Worm (Caenorhabditis elegans): ENCODE results near the gene W07B8.4.

The W07B8.4 gene

ce11 chrV:1142251-1142650 is 10.5 kb upstream of the W07B8.4 start:
- TF ChIP-seq ref-1 (GFP tag; conservative IDR thresholded peaks at IDR 0.05) (no peak), klf-2 (GFP tag; conservative IDR thresholded peaks at IDR 0.05) (no peak), cog-1 (tag; optimal IDR thresholded peaks at IDR 0.05) (no peak), T22C8.4 (GFP tag; IDR thresholded peaks at IDR 0.05) (no peak), ztf-29 (GFP tag; IDR thresholded peaks at IDR 0.05) (no peak; the same call in 1 of the 2 replicates), med-1 (GFP tag; optimal IDR thresholded peaks at IDR 0.05; ENCODE audit: insufficient read depth) (no peak), ztf-23 (GFP tag; IDR thresholded peaks at IDR 0.05) (no peak), tab-1 (GFP tag; IDR thresholded peaks at IDR 0.05) (no peak), flt-1 (GFP tag; IDR thresholded peaks at IDR 0.05) (no peak)

DNA sequence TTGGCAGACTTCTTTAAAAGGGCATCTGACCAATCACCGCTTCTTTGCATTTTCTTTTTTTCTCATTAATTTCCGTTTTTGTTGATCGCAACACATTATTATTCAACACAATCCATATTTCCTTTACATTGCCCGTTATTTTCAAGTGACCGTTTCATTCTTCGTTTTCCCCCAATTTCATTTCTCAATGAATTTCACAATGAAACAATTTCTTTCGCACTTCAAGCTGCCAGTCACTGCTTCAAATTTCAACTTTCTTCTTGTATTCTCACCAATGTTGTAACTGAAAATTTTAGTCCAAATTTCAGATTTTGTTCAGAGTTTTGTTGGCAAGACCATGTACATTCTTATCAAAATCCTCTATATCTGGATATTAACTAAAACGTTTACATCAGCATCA is 9.7 kb upstream of the W07B8.4 start, which contains the start of gene cutl-22:
Gene cutl-22, plus strand, starts transcription at position 301 of the 400 bp plus-strand sequence.
- TF ChIP-seq ztf-23 (GFP tag; IDR thresholded peaks at IDR 0.05): no peak
- no peak for TF ChIP-seq klf-2 (GFP tag; conservative IDR thresholded peaks at IDR 0.05)
- TF ChIP-seq ztf-29 (GFP tag; IDR thresholded peaks at IDR 0.05): no peak

DNA sequence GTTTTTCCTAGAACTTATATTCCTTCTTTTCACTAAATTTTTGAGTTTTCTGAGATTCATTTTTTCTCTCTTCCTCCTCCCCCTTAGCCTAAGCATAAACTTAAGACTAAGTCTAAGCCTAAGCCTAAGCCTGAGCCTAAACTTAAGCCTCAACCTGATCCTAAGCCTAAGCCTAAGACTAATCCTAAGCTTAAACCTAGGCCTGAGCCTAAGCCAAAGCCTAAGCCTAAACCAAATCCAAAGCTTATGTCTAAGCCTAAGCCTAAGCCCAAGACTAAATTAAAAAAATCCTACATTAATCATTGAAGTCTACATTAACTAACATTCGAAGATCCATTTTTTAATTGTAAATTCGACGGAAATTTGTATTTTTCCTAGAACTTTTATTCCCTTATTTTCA is 9.1 kb upstream of the W07B8.4 start:
- no peak for TF ChIP-seq klf-2 (GFP tag; conservative IDR thresholded peaks at IDR 0.05)
- no peak for TF ChIP-seq cog-1 (tag; optimal IDR thresholded peaks at IDR 0.05)
- no peak for TF ChIP-seq ztf-23 (GFP tag; IDR thresholded peaks at IDR 0.05)
- TF ChIP-seq ref-1 (GFP tag; conservative IDR thresholded peaks at IDR 0.05): no peak
- TF ChIP-seq ztf-29 (GFP tag; IDR thresholded peaks at IDR 0.05): no peak
- no peak for TF ChIP-seq T22C8.4 (GFP tag; IDR thresholded peaks at IDR 0.05)
- no peak for TF ChIP-seq med-1 (GFP tag; optimal IDR thresholded peaks at IDR 0.05; ENCODE audit: insufficient read depth)
- TF ChIP-seq tab-1 (GFP tag; IDR thresholded peaks at IDR 0.05): no peak
- no peak for TF ChIP-seq flt-1 (GFP tag; IDR thresholded peaks at IDR 0.05)

DNA sequence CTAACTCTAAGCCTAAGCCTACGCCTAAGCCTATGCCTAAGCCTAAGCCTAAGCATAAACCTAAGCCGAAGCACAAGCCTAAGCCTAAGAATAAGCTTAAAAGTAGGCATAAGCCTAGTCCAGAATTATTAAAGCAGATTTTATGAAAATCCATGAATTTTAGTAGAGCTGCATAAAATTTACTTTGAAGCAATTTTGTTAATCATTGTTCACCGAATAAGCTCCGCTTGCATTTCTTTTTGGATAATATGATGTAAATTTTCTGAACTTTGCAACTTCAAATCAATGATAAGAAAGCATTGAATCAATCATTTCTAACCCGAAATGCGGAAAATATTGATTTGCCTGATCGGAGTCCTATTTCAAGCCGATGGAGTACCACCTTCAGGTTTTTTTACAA is 2.6 kb upstream of the W07B8.4 start, which contains the start of gene cpr-8:
Gene cpr-8, plus strand, starts transcription at position 301 of the 400 bp plus-strand sequence.
- TF ChIP-seq med-1 (GFP tag; optimal IDR thresholded peaks at IDR 0.05; ENCODE audit: insufficient read depth): no peak
- TF ChIP-seq ztf-29 (GFP tag; IDR thresholded peaks at IDR 0.05): no peak
- TF ChIP-seq flt-1 (GFP tag; IDR thresholded peaks at IDR 0.05): no peak
- no peak for TF ChIP-seq klf-2 (GFP tag; conservative IDR thresholded peaks at IDR 0.05)
- no peak for TF ChIP-seq cog-1 (tag; optimal IDR thresholded peaks at IDR 0.05)
- TF ChIP-seq ref-1 (GFP tag; conservative IDR thresholded peaks at IDR 0.05): no peak
- TF ChIP-seq T22C8.4 (GFP tag; IDR thresholded peaks at IDR 0.05): no peak
- TF ChIP-seq ztf-23 (GFP tag; IDR thresholded peaks at IDR 0.05): no peak
- no peak for TF ChIP-seq tab-1 (GFP tag; IDR thresholded peaks at IDR 0.05)

DNA sequence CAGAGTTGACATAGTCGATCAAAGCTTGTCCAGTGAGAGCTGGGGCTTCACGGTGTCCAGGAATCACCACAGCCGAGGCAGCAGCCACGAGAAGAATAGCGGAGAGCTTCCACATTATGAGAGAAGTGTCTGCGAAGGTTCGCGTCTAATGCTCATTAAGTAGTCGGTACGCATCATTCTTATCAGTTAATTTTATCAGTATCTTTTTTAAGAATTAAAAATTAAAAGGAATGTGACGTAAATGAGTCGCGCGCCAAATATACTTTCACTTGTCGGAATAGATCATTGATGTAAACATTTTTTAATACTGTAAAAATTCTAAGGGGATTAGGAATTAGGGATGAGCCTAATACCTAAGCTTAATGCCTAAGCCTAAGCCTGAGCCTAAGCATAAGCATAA is 2.1 kb upstream of the W07B8.4 start, which contains the start of gene cpr-5:
Gene cpr-5, minus strand, starts transcription at position 197 of the 400 bp plus-strand sequence.
- TF ChIP-seq flt-1 (GFP tag; IDR thresholded peaks at IDR 0.05) (no peak), med-1 (GFP tag; optimal IDR thresholded peaks at IDR 0.05; ENCODE audit: insufficient read depth) (no peak), ztf-23 (GFP tag; IDR thresholded peaks at IDR 0.05) (no peak), ref-1 (GFP tag; conservative IDR thresholded peaks at IDR 0.05) (no peak), cog-1 (tag; optimal IDR thresholded peaks at IDR 0.05) (no peak), T22C8.4 (GFP tag; IDR thresholded peaks at IDR 0.05) (no peak), klf-2 (GFP tag; conservative IDR thresholded peaks at IDR 0.05) (no peak), tab-1 (GFP tag; IDR thresholded peaks at IDR 0.05) (no peak), ztf-29 (GFP tag; IDR thresholded peaks at IDR 0.05) (no peak)

DNA sequence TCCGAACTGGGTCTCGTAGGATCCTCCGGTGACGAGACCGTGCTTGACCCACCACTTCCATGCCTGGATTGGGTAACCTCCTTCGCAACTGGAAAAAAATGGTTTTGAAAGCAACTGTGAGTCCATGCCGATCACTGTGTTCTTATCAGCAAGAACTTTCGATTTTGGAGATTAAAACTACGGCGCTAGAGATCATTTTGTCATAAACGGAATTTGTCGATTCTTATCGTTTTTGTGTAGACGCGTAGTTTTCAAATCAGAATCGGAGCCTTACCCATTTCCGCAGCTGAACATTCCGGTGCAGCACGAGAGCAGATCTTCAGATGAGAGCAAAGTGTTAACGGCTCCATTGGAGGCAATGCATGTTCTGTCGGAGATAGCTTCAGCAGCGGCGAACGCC is 1.5 kb upstream of the W07B8.4 start:
- TF ChIP-seq ref-1 (GFP tag; conservative IDR thresholded peaks at IDR 0.05): no peak
- TF ChIP-seq klf-2 (GFP tag; conservative IDR thresholded peaks at IDR 0.05): no peak
- TF ChIP-seq ztf-29 (GFP tag; IDR thresholded peaks at IDR 0.05): no peak
- no peak for TF ChIP-seq cog-1 (tag; optimal IDR thresholded peaks at IDR 0.05)
- no peak for TF ChIP-seq T22C8.4 (GFP tag; IDR thresholded peaks at IDR 0.05)
- no peak for TF ChIP-seq med-1 (GFP tag; optimal IDR thresholded peaks at IDR 0.05; ENCODE audit: insufficient read depth)
- no peak for TF ChIP-seq tab-1 (GFP tag; IDR thresholded peaks at IDR 0.05)
- no peak for TF ChIP-seq ztf-23 (GFP tag; IDR thresholded peaks at IDR 0.05)
- no peak for TF ChIP-seq flt-1 (GFP tag; IDR thresholded peaks at IDR 0.05)

ce11 chrV:1120101-1120500 is 11.6 kb downstream of the W07B8.4 start:
- TF ChIP-seq T22C8.4 (GFP tag; IDR thresholded peaks at IDR 0.05): no peak
- TF ChIP-seq ref-1 (GFP tag; conservative IDR thresholded peaks at IDR 0.05): no peak
- no peak for TF ChIP-seq tab-1 (GFP tag; IDR thresholded peaks at IDR 0.05)
- TF ChIP-seq klf-2 (GFP tag; conservative IDR thresholded peaks at IDR 0.05): no peak
- TF ChIP-seq ztf-29 (GFP tag; IDR thresholded peaks at IDR 0.05): no peak
- TF ChIP-seq cog-1 (tag; optimal IDR thresholded peaks at IDR 0.05): no peak
- no peak for TF ChIP-seq flt-1 (GFP tag; IDR thresholded peaks at IDR 0.05)
- no peak for TF ChIP-seq ztf-23 (GFP tag; IDR thresholded peaks at IDR 0.05)
- TF ChIP-seq med-1 (GFP tag; optimal IDR thresholded peaks at IDR 0.05; ENCODE audit: insufficient read depth): no peak

DNA sequence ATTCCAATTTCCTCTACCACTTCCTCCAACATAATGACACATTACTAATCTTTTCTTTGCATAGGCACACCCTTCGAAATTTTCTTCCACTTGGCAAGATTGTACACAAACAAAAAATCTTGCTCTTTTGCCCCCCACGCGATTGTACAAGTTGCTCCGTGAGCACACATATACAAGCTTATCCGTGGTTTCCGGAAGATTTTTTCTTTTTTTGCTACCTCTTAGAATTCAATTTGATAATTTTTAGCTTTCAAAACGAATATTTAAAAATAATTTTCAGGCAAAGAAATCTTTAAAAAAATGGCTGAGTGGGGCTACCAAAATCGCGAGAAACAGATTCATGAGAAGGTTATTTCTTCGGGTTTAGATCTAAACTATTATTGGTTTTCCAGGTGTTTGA is 19.1 kb downstream of the W07B8.4 start, which contains the start of gene Y50D4B.1:
Gene Y50D4B.1, plus strand, starts transcription at position 301 of the 400 bp plus-strand sequence.
- TF ChIP-seq klf-2 (GFP tag; conservative IDR thresholded peaks at IDR 0.05) (no peak), cog-1 (tag; optimal IDR thresholded peaks at IDR 0.05) (no peak), med-1 (GFP tag; optimal IDR thresholded peaks at IDR 0.05; ENCODE audit: insufficient read depth) (no peak), ztf-23 (GFP tag; IDR thresholded peaks at IDR 0.05) (no peak), ref-1 (GFP tag; conservative IDR thresholded peaks at IDR 0.05) (no peak), ztf-29 (GFP tag; IDR thresholded peaks at IDR 0.05) (no peak), flt-1 (GFP tag; IDR thresholded peaks at IDR 0.05) (no peak), T22C8.4 (GFP tag; IDR thresholded peaks at IDR 0.05) (no peak), tab-1 (GFP tag; IDR thresholded peaks at IDR 0.05) (no peak)

DNA sequence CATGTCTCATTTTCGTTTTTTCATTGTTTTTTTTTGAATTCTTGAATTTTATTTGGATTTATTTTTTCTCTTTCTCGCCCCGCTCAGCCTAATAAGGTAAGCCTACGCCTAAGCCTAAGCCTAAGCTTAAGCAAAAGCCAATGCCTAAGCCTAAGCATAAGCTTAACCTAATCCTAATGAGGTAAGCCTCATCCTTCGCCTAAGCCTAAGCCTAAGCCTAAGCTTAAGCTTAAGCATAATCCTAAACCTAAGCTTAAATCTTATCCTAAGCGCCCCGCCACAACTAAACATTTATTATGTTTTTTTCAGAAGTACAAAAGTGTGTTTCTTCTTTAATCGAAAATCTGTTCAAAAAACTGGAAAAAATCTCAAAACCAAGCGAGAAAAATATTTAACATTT is 19.6 kb downstream of the W07B8.4 start:
- TF ChIP-seq ztf-29 (GFP tag; IDR thresholded peaks at IDR 0.05) (no peak), ztf-23 (GFP tag; IDR thresholded peaks at IDR 0.05) (no peak), T22C8.4 (GFP tag; IDR thresholded peaks at IDR 0.05) (no peak), ref-1 (GFP tag; conservative IDR thresholded peaks at IDR 0.05) (no peak)

DNA sequence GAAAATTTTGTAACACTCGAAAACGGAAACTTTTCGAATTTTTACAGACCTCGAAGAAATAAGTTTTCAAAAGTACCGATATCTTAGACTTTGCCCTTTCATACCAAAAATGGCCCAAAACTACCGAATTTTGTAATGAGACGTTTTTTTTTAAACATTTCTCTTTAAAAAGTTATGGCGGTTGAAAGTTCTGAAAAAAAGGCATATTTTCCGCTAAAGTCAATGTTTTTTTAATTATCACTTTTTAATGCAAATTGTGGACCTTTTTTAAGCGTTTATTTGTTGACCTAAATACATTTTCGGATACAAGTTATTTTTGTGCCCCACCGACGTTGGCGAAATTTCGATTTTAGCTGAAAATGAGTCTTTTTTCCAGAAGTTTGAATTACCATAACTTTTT is 29.2 kb downstream of the W07B8.4 start:
- TF ChIP-seq tab-1 (GFP tag; IDR thresholded peaks at IDR 0.05) (no peak), klf-2 (GFP tag; conservative IDR thresholded peaks at IDR 0.05) (no peak), T22C8.4 (GFP tag; IDR thresholded peaks at IDR 0.05) (no peak), cog-1 (tag; optimal IDR thresholded peaks at IDR 0.05) (no peak), ref-1 (GFP tag; conservative IDR thresholded peaks at IDR 0.05) (no peak)

Data from whole organism, midembryonic.